Worm (Caenorhabditis elegans) whole organism, L1 larva: ENCODE results near the gene C01G5.9.

Experiments used
- isw-1 ChIP-seq: fragments of 200-800 bp; sonication (Bioruptor generic); IDR thresholded peaks from 2 replicates; pipeline ENCODE4 v1.3.6; 2022; ENCODE audit warnings: missing genetic modification characterization, missing compliant biosample characterization
- nhr-11 ChIP-seq: fragments of 150-350 bp; optimal IDR thresholded peaks from 2 replicates; lab custom pipeline; 2014; ENCODE audit warnings: missing biosample characterization, missing genetic modification characterization
- nhr-20 ChIP-seq: sonication (generic microtip); optimal IDR thresholded peaks from 2 replicates; lab custom pipeline; 2016; ENCODE audit warnings: mild to moderate bottlenecking, missing genetic modification characterization, missing compliant biosample characterization
- pqm-1 ChIP-seq: sonication (generic microtip); optimal IDR thresholded peaks from 3 replicates; lab custom pipeline; 2017; ENCODE audit warnings: missing biosample characterization, missing genetic modification characterization
- swsn-7 ChIP-seq: sonication (generic microtip); optimal IDR thresholded peaks from 2 replicates; lab custom pipeline; 2016; ENCODE audit warnings: missing genetic modification characterization, missing compliant biosample characterization
- vab-15 ChIP-seq: sonication (generic microtip); optimal IDR thresholded peaks from 2 replicates; lab custom pipeline; 2017; ENCODE audit warnings: missing genotype, mild to moderate bottlenecking, missing genetic modification characterization, missing compliant biosample characterization

DNA sequence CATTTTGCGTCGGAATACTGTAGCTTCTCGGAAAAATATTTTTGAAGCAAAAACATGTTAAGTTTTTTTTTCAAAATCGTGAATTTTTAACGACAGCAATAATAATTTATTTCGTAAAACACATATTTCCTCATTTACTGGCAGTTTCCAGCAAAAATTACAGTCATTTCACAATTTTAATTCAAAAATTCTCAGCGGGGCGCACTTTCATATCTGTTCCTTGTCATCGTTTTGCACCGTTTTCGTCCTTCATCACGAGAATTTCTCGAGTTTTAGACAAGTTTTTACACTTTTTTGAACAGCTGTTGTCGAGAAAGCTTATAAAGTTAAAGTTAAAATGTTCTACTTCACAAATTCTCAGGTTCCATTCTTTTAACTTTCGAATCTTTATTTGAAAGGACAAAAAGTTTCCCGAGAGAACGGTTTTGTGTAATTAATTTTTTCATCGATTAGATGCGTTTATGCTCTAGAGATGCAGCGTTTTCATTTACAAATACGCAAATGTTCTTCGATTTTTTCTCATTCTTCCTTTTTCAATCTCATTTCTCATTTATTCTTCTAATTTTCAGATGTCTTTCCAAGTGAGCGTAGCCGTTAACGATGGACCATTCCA lies 2.7 kb downstream of the C01G5.9 start, which contains the start of gene ddi-1:
- TF ChIP-seq nhr-20 (tag; lab: Kevin White, UChicago) (no peak), vab-15 (tag; lab: Kevin White, UChicago) (no peak), isw-1 (GFP tag; lab: Robert Waterston, UW) (no peak), swsn-7 (tag; lab: Kevin White, UChicago) (no peak), nhr-11 (tag; lab: Kevin White, UChicago) (no peak), pqm-1 (tag; lab: Kevin White, UChicago) (no peak)
